Worm (Caenorhabditis elegans) whole organism, young adult: ENCODE data around the gene R08C7.4.

Experiments used
- Y53F4B.3 ChIP-seq: fragments of 200-800 bp; sonication (Bioruptor generic); IDR thresholded peaks from 2 replicates; pipeline ENCODE4 v1.3.6; 2022; ENCODE audit warnings: missing genetic modification reagents, missing genetic modification characterization, missing compliant biosample characterization
- Y67H2A.10 ChIP-seq: fragments of 200-800 bp; sonication (Bioruptor generic); conservative IDR thresholded peaks from 2 replicates; pipeline ENCODE4 v1.3.6; 2022; ENCODE audit warnings: missing genetic modification reagents, missing genetic modification characterization, missing compliant biosample characterization
- athp-1 ChIP-seq: sonication (generic microtip); optimal IDR thresholded peaks from 2 replicates; lab custom pipeline; 2017; ENCODE audit warnings: mild to moderate bottlenecking, missing genetic modification characterization, missing compliant biosample characterization
- ceh-79 ChIP-seq: sonication (generic microtip); optimal IDR thresholded peaks from 2 replicates; lab custom pipeline; 2017; ENCODE audit warnings: mild to moderate bottlenecking, missing genetic modification characterization, missing compliant biosample characterization
- lin-35 ChIP-seq, 3 experiments: fragments of 150-350 bp in 2 of 3; sonication (generic microtip) in 1 of 3; optimal IDR thresholded peaks; 2 replicates each; lab custom pipeline; 2014 to 2018; ENCODE audit warnings: missing biosample characterization in 3 of 3, missing genetic modification characterization in 3 of 3, missing genetic modification reagents in 3 of 3
- madf-8 ChIP-seq: fragments of 200-800 bp; sonication (Bioruptor generic); conservative IDR thresholded peaks from 2 replicates; pipeline ENCODE4 v1.3.6; 2022; ENCODE audit warnings: missing genetic modification reagents, missing genetic modification characterization, missing compliant biosample characterization
- nhr-27 ChIP-seq: fragments of 200-800 bp; sonication (Bioruptor generic); optimal IDR thresholded peaks from 2 replicates; lab custom pipeline; 2018; ENCODE audit warnings: mild to moderate bottlenecking, missing genetic modification characterization, moderate library complexity, missing compliant biosample characterization
- unc-130 ChIP-seq: sonication (generic microtip); optimal IDR thresholded peaks from 2 replicates; lab custom pipeline; 2016; ENCODE audit warnings: missing genetic modification reagents, missing genetic modification characterization, missing compliant biosample characterization

ce11 chrIV:4459342-4459741 lies 24.5 kb downstream of the R08C7.4 start:
- TF ChIP-seq nhr-27 (tag; lab: Kevin White, UChicago) (no peak), unc-130 (no peak), athp-1 (tag; lab: Kevin White, UChicago) (no peak), Y67H2A.10 (GFP tag; lab: Robert Waterston, UW) (no peak), madf-8 (GFP tag; lab: Robert Waterston, UW) (no peak), ceh-79 (tag; lab: Kevin White, UChicago) (no peak), lin-35 (GFP tag; optimal IDR thresholded peaks at IDR 0.05; lab: Kevin White, UChicago) (no peak), Y53F4B.3 (GFP tag; lab: Robert Waterston, UW) (no peak)
